Fruit fly (Drosophila melanogaster) whole organism, prepupa: Measurements from ENCODE around the gene me31B.
A peak's percentile ranks its signal among the peaks of the same experiment; 100 is the strongest.

Source experiments
- CG10669 ChIP-seq: fragments of 200-800 bp; sonication (Bioruptor generic); optimal IDR thresholded peaks from 3 replicates; lab custom pipeline; 2018; ENCODE audit warnings: missing biosample characterization, mild to moderate bottlenecking, missing genetic modification characterization, moderate library complexity
- CG11294 ChIP-seq: fragments of 200-800 bp; sonication (Bioruptor generic); IDR thresholded peaks from 2 replicates; pipeline ENCODE4 v1.3.6; 2022; ENCODE audit warnings: missing biosample characterization, missing genetic modification characterization
- CG11762 ChIP-seq: fragments of 200-800 bp; sonication (Bioruptor generic); optimal IDR thresholded peaks from 3 replicates; lab custom pipeline; 2016; ENCODE audit warnings: missing biosample characterization, missing genetic modification characterization; ENCODE audit not compliant: insufficient read depth
- CG11902 ChIP-seq: fragments of 200-800 bp; sonication (Bioruptor generic); optimal IDR thresholded peaks from 3 replicates; lab custom pipeline; 2016; ENCODE audit warnings: missing biosample characterization, missing genetic modification characterization
- CG15336 ChIP-seq: fragments of 200-800 bp; sonication (Bioruptor generic); IDR thresholded peaks from 2 replicates; pipeline ENCODE4 v1.3.6; 2022; ENCODE audit warnings: missing biosample characterization, missing genetic modification characterization
- CG16779 ChIP-seq: fragments of 200-800 bp; sonication (Bioruptor generic); optimal IDR thresholded peaks from 3 replicates; lab custom pipeline; 2017; ENCODE audit warnings: missing biosample characterization, mild to moderate bottlenecking, missing genetic modification characterization
- CG31627 ChIP-seq: fragments of 200-800 bp; sonication (Bioruptor generic); optimal IDR thresholded peaks from 3 replicates; lab custom pipeline; 2016; ENCODE audit warnings: missing biosample characterization, missing genetic modification characterization
- CG32006 ChIP-seq: fragments of 200-800 bp; sonication (Bioruptor generic); optimal IDR thresholded peaks from 3 replicates; lab custom pipeline; 2017; ENCODE audit warnings: missing biosample characterization, mild to moderate bottlenecking, missing genetic modification characterization
- CG34406 ChIP-seq: fragments of 200-800 bp; sonication (Bioruptor generic); optimal IDR thresholded peaks from 3 replicates; lab custom pipeline; 2016; ENCODE audit warnings: missing biosample characterization, missing genetic modification characterization
- CG3919 ChIP-seq: fragments of 200-800 bp; sonication (Bioruptor generic); optimal IDR thresholded peaks from 3 replicates; lab custom pipeline; 2016; ENCODE audit warnings: missing biosample characterization, missing genetic modification characterization
- CG6163 ChIP-seq: fragments of 200-800 bp; sonication (Bioruptor generic); IDR thresholded peaks from 3 replicates; pipeline ENCODE4 v1.3.6; 2022; ENCODE audit warnings: missing biosample characterization, missing genetic modification characterization
- CG6276 ChIP-seq: fragments of 200-800 bp; sonication (Bioruptor generic); optimal IDR thresholded peaks from 2 replicates; lab custom pipeline; 2017; ENCODE audit warnings: missing biosample characterization, mild to moderate bottlenecking, missing genetic modification characterization
- CG6792 ChIP-seq: fragments of 200-800 bp; sonication (Bioruptor generic); optimal IDR thresholded peaks from 3 replicates; lab custom pipeline; 2016; ENCODE audit warnings: missing biosample characterization, missing genetic modification characterization
- CG6808 ChIP-seq: fragments of 200-800 bp; sonication (Bioruptor generic); optimal IDR thresholded peaks from 3 replicates; lab custom pipeline; 2017; ENCODE audit warnings: missing biosample characterization, missing genetic modification characterization, mild to moderate bottlenecking, moderate library complexity, missing genetic modification reagents
- CG7368 ChIP-seq: fragments of 200-800 bp; sonication (Bioruptor generic); optimal IDR thresholded peaks from 3 replicates; lab custom pipeline; 2016; ENCODE audit warnings: missing biosample characterization, missing genetic modification characterization
- CG8632 ChIP-seq: fragments of 200-800 bp; sonication (Bioruptor generic); optimal IDR thresholded peaks from 3 replicates; lab custom pipeline; 2016; ENCODE audit warnings: missing biosample characterization, missing genetic modification characterization
- CG9139 ChIP-seq: fragments of 200-800 bp; sonication (Bioruptor generic); optimal IDR thresholded peaks from 3 replicates; lab custom pipeline; 2017; ENCODE audit warnings: missing biosample characterization, mild to moderate bottlenecking, missing genetic modification characterization
- Eip75B ChIP-seq: fragments of 200-800 bp; sonication (Bioruptor generic); optimal IDR thresholded peaks from 3 replicates; lab custom pipeline; 2016; ENCODE audit warnings: missing biosample characterization, missing genetic modification characterization
- Eip78C ChIP-seq: fragments of 200-800 bp; sonication (Bioruptor generic); peaks from one replicate; lab custom pipeline; 2016; ENCODE audit warnings: missing biosample characterization, missing genetic modification characterization
- Ets96B ChIP-seq: fragments of 200-800 bp; optimal IDR thresholded peaks from 2 replicates; lab custom pipeline; 2019; ENCODE audit warnings: missing biosample characterization, mild to moderate bottlenecking, missing genetic modification characterization, moderate library complexity
- Gug ChIP-seq: fragments of 200-800 bp; sonication (Bioruptor generic); IDR thresholded peaks from 2 replicates; pipeline ENCODE4 v1.3.6; 2022; ENCODE audit warnings: missing biosample characterization, missing genetic modification characterization
- Hr38 ChIP-seq: sonication (Bioruptor generic); optimal IDR thresholded peaks from 2 replicates; lab custom pipeline; 2016; ENCODE audit warnings: missing biosample characterization, missing genetic modification characterization
- Hr4 ChIP-seq: fragments of 200-800 bp; sonication (Bioruptor generic); optimal IDR thresholded peaks from 3 replicates; lab custom pipeline; 2016; ENCODE audit warnings: missing biosample characterization, missing genetic modification characterization
- Lpt ChIP-seq: fragments of 200-800 bp; sonication (Bioruptor generic); optimal IDR thresholded peaks from 3 replicates; lab custom pipeline; 2016; ENCODE audit warnings: missing biosample characterization, missing genetic modification characterization
- Smox ChIP-seq: fragments of 200-800 bp; sonication (Bioruptor generic); optimal IDR thresholded peaks from 3 replicates; lab custom pipeline; 2016; ENCODE audit warnings: missing biosample characterization, missing genetic modification characterization
- Sox102F ChIP-seq: fragments of 200-800 bp; sonication (Bioruptor generic); optimal IDR thresholded peaks from 2 replicates; lab custom pipeline; 2016; ENCODE audit warnings: missing biosample characterization, mild to moderate bottlenecking, missing genetic modification characterization
- Sox14 ChIP-seq: fragments of 200-800 bp; sonication (Bioruptor generic); optimal IDR thresholded peaks from 3 replicates; lab custom pipeline; 2016; ENCODE audit warnings: missing biosample characterization, missing genetic modification characterization
- achi ChIP-seq: fragments of 200-800 bp; sonication (Bioruptor generic); optimal IDR thresholded peaks from 3 replicates; lab custom pipeline; 2016; ENCODE audit warnings: missing biosample characterization, missing genetic modification characterization
- acj6 ChIP-seq: fragments of 200-800 bp; sonication (Bioruptor generic); optimal IDR thresholded peaks from 3 replicates; lab custom pipeline; 2016; ENCODE audit warnings: missing biosample characterization, missing genetic modification characterization
- cyc ChIP-seq: fragments of 200-800 bp; sonication (Bioruptor generic); optimal IDR thresholded peaks from 3 replicates; lab custom pipeline; 2016; ENCODE audit warnings: missing biosample characterization, missing genetic modification characterization
- dac ChIP-seq: fragments of 200-800 bp; sonication (Bioruptor generic); optimal IDR thresholded peaks from 2 replicates; lab custom pipeline; 2017; ENCODE audit warnings: missing biosample characterization, mild to moderate bottlenecking, missing genetic modification characterization
- dsx ChIP-seq: fragments of 200-800 bp; optimal IDR thresholded peaks from 3 replicates; lab custom pipeline; 2019; ENCODE audit warnings: missing biosample characterization, mild to moderate bottlenecking, missing genetic modification characterization, moderate library complexity; ENCODE audit not compliant: poor library complexity, severe bottlenecking
- eg ChIP-seq: fragments of 200-800 bp; sonication (Bioruptor generic); IDR thresholded peaks from 3 replicates; pipeline ENCODE4 v1.3.6; 2022; ENCODE audit warnings: missing biosample characterization, missing genetic modification characterization
- esn ChIP-seq: fragments of 200-800 bp; sonication (Bioruptor generic); optimal IDR thresholded peaks from 2 replicates; lab custom pipeline; 2016; ENCODE audit warnings: missing biosample characterization, mild to moderate bottlenecking, missing genetic modification characterization, moderate library complexity
- fd59A ChIP-seq: fragments of 200-800 bp; sonication (Bioruptor generic); optimal IDR thresholded peaks from 2 replicates; lab custom pipeline; 2017; ENCODE audit warnings: missing biosample characterization, mild to moderate bottlenecking, missing genetic modification characterization, missing genetic modification reagents
- fkh ChIP-seq: fragments of 200-800 bp; sonication (Bioruptor generic); optimal IDR thresholded peaks from 3 replicates; lab custom pipeline; 2017; ENCODE audit warnings: missing biosample characterization, mild to moderate bottlenecking, missing genetic modification characterization, moderate library complexity
- lz ChIP-seq: fragments of 200-800 bp; sonication (Bioruptor generic); optimal IDR thresholded peaks from 3 replicates; lab custom pipeline; 2016; ENCODE audit warnings: missing biosample characterization, missing genetic modification characterization
- pdm3 ChIP-seq: fragments of 200-800 bp; sonication (Bioruptor generic); optimal IDR thresholded peaks from 3 replicates; lab custom pipeline; 2016; ENCODE audit warnings: missing biosample characterization, missing genetic modification characterization
- ss ChIP-seq, 2 experiments: fragments of 200-800 bp; sonication (Bioruptor generic); optimal IDR thresholded peaks; 2 replicates in 1 of 2; 3 replicates in 1 of 2; lab custom pipeline; 2017 to 2018; ENCODE audit warnings: mild to moderate bottlenecking in 2 of 2, missing biosample characterization in 2 of 2, missing genetic modification characterization in 2 of 2, moderate library complexity in 1 of 2
- svp ChIP-seq: fragments of 200-800 bp; sonication (Bioruptor generic); peaks from one replicate; lab custom pipeline; 2016; ENCODE audit warnings: missing biosample characterization, missing genetic modification characterization
- topi ChIP-seq: fragments of 200-800 bp; sonication (Bioruptor generic); optimal IDR thresholded peaks from 3 replicates; lab custom pipeline; 2016; ENCODE audit warnings: missing biosample characterization, missing genetic modification characterization

The me31B gene

DNA sequence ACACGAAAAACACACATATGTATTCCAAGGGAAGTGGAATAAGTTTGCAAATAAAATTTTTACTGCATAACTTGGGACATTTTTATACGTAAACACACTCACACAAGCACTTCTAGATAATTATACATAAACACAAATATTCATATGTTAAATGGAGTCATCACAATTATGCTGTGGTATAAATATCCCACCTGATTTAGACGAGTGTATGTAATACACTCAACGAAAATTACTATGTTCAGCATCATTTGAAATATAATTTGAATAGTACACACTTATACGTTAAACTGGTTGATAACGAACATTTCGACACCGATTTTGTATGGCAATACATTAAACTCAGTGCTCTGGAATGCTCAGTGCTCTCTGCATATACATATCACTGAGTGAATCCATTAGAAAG is 8.0 kb upstream of the me31B start (continued):
- TF ChIP-seq CG16779 (no peak), ss (GFP tag; optimal IDR thresholded peaks at IDR 0.05; lab: Kevin White, UChicago) (peak in 1 of 2 experiments; percentile 27), CG11762 (GFP tag; lab: Kevin White, UChicago) (no peak), fkh (peak; percentile 5), acj6 (GFP tag; lab: Kevin White, UChicago) (peak; percentile 43), CG11902 (GFP tag; lab: Kevin White, UChicago) (no peak), CG3919 (GFP tag; lab: Kevin White, UChicago) (no peak), achi (GFP tag; lab: Kevin White, UChicago) (peak; percentile 42), Smox (GFP tag; lab: Kevin White, UChicago) (no peak), Gug (GFP tag; lab: Robert Waterston, UW) (no peak), svp (no peak), cyc (peak; percentile 0), CG6792 (GFP tag; lab: Kevin White, UChicago) (peak; percentile 32), Ets96B (tag; lab: Kevin White, UChicago) (peak; percentile 11), CG6276 (GFP tag; lab: Kevin White, UChicago) (no peak), CG34406 (peak; percentile 36), CG10669 (peak; percentile 51), lz (GFP tag; lab: Kevin White, UChicago) (no peak), CG9139 (GFP tag; lab: Kevin White, UChicago) (no peak), Sox102F (peak; percentile 45), pdm3 (GFP tag; lab: Kevin White, UChicago) (no peak), CG6163 (GFP tag; lab: Robert Waterston, UW) (no peak), Eip78C (GFP tag; lab: Kevin White, UChicago) (peak; percentile 84), Eip75B (GFP tag; lab: Kevin White, UChicago) (peak; percentile 58), Hr38 (GFP tag; lab: Kevin White, UChicago) (no peak), Sox14 (GFP tag; lab: Kevin White, UChicago) (peak; percentile 61), CG15336 (GFP tag; lab: Robert Waterston, UW) (peak; percentile 49; the same call in 1 of the 2 replicates), dsx (GFP tag; lab: Kevin White, UChicago) (peak; percentile 17)

DNA sequence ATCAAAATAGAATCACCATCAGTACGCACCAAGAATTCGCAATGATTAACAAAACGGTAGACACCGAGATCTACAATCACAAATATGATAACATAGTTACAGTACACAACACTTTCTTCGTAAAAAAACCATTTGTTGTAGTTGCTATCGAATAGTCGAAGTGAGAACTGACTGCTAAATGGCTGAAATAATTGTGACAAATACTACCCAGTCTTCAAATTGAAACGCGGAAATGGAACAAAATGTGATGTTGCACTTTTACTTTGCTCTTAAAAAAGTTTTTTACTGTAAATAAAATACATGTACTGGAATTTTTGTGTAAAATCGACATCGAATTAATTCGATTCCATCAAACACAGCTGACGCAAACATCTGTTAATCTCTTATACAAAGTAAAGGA is 7.6 kb upstream of the me31B start, which contains the start of gene ova:
ova (minus strand) TSS at position 183 of the 400 bp plus-strand sequence.
- TF ChIP-seq Lpt (GFP tag; lab: Kevin White, UChicago): no peak
- TF ChIP-seq CG11294: no peak
- TF ChIP-seq dsx (GFP tag; lab: Kevin White, UChicago): no peak
- no peak for TF ChIP-seq CG6808
- TF ChIP-seq topi (GFP tag; lab: Kevin White, UChicago): no peak
- TF ChIP-seq Gug (GFP tag; lab: Robert Waterston, UW): no peak
- TF ChIP-seq Smox (GFP tag; lab: Kevin White, UChicago): no peak
- TF ChIP-seq eg (GFP tag; lab: Robert Waterston, UW): no peak
- TF ChIP-seq achi (GFP tag; lab: Kevin White, UChicago): no peak
- no peak for TF ChIP-seq Ets96B (tag; lab: Kevin White, UChicago)
- TF ChIP-seq CG9139 (GFP tag; lab: Kevin White, UChicago): no peak
- no peak for TF ChIP-seq CG6276 (GFP tag; lab: Kevin White, UChicago)
- no peak for TF ChIP-seq Sox102F
- no peak for TF ChIP-seq Eip75B (GFP tag; lab: Kevin White, UChicago)
- no peak for TF ChIP-seq CG15336 (GFP tag; lab: Robert Waterston, UW)
- no peak for TF ChIP-seq CG32006
- no peak for TF ChIP-seq acj6 (GFP tag; lab: Kevin White, UChicago)
- no peak for TF ChIP-seq CG31627 (GFP tag; lab: Kevin White, UChicago)
- TF ChIP-seq CG16779: no peak

DNA sequence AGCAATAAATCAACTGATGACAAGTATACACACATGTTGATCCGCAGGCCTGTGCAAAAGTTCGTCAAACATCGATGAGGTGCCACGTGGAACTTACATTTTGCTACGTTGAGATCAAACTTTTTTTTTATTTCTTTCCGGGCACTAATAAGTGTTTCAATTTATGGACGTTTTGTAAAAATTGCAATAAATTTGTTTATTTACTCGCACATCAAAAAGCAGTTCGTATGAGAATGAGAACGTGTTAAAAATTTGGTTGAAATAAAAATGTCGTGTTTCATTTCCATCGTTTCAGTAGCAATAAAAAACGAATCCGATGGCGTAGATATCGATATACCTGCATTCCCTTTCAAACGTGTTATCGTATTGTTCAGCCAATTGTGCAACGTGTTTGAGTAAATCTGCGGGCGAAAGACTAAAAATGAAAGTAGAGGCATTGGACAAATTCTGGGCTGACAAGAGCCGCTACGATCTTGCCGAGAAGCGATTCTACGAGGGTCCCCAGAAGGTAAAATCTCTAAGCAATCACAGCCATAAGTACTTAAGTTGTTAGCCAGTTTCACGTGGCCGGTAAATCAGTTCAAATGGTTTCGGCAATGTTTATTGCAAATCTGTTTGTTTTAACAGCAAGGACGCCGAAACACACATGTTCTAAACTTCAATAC is 6.9 kb upstream of the me31B start, which contains the start of gene eEF1delta:
eEF1delta (plus strand) TSS at position 356 of the 665 bp plus-strand sequence.
- TF ChIP-seq esn (GFP tag; lab: Kevin White, UChicago): no peak
- no peak for TF ChIP-seq dac (GFP tag; lab: Kevin White, UChicago)
- no peak for TF ChIP-seq Gug (GFP tag; lab: Robert Waterston, UW)
- no peak for TF ChIP-seq CG6163 (GFP tag; lab: Robert Waterston, UW)
- TF ChIP-seq Sox102F: no peak
- TF ChIP-seq CG10669: no peak
- no peak for TF ChIP-seq Hr4 (GFP tag; lab: Kevin White, UChicago)
- TF ChIP-seq Eip75B (GFP tag; lab: Kevin White, UChicago): no peak
- no peak for TF ChIP-seq lz (GFP tag; lab: Kevin White, UChicago)
- TF ChIP-seq CG7368: no peak
- TF ChIP-seq CG6808: no peak
- TF ChIP-seq fd59A: no peak
- no peak for TF ChIP-seq CG8632 (GFP tag; lab: Kevin White, UChicago)
